Worm (Caenorhabditis elegans) whole organism, L1 larva: Measurements from ENCODE around the gene F49C12.6.

Experiments
- C04F5.9 ChIP-seq: sonication (generic microtip); optimal IDR thresholded peaks from 2 replicates; lab custom pipeline; 2016; ENCODE audit warnings: missing genetic modification characterization, missing compliant biosample characterization
- C34B4.2 ChIP-seq: sonication (generic microtip); optimal IDR thresholded peaks from 2 replicates; lab custom pipeline; 2017; ENCODE audit warnings: mild to moderate bottlenecking, missing genetic modification characterization, missing compliant biosample characterization
- aha-1 ChIP-seq: fragments of 150-350 bp; optimal IDR thresholded peaks from 2 replicates; lab custom pipeline; 2014; ENCODE audit warnings: missing biosample characterization, missing genetic modification characterization
- alr-1 ChIP-seq: fragments of 200-800 bp; sonication (Bioruptor generic); optimal IDR thresholded peaks from 2 replicates; lab custom pipeline; 2018; ENCODE audit warnings: borderline replicate concordance, mild to moderate bottlenecking, missing genetic modification characterization, missing compliant biosample characterization
- blmp-1 ChIP-seq: fragments of 150-350 bp; optimal IDR thresholded peaks from 2 replicates; lab custom pipeline; 2014; ENCODE audit warnings: missing biosample characterization, missing genetic modification characterization
- ceh-63 ChIP-seq: fragments of 200-800 bp; sonication (Bioruptor generic); optimal IDR thresholded peaks from 2 replicates; lab custom pipeline; 2018; ENCODE audit warnings: mild to moderate bottlenecking, missing genetic modification characterization, missing compliant biosample characterization
- ceh-8 ChIP-seq: fragments of 200-800 bp; sonication (Bioruptor generic); optimal IDR thresholded peaks from 2 replicates; lab custom pipeline; 2018; ENCODE audit warnings: mild to moderate bottlenecking, missing genetic modification characterization, moderate library complexity, missing compliant biosample characterization
- ceh-82 ChIP-seq, 3 experiments: fragments of 150-350 bp in 1 of 3; sonication (generic microtip) in 2 of 3; optimal IDR thresholded peaks; 2 replicates each; lab custom pipeline; 2014 to 2017; ENCODE audit warnings: missing biosample characterization in 3 of 3, missing genetic modification characterization in 3 of 3
- dpl-1 ChIP-seq, 3 experiments: fragments of 150-350 bp in 2 of 3; sonication (generic microtip) in 1 of 3; optimal IDR thresholded peaks; 2 replicates each; lab custom pipeline; 2014 to 2017; ENCODE audit warnings: missing biosample characterization in 3 of 3, missing genetic modification characterization in 3 of 3, missing genetic modification reagents in 3 of 3
- dsc-1 ChIP-seq: sonication (generic microtip); optimal IDR thresholded peaks from 2 replicates; lab custom pipeline; 2016; ENCODE audit warnings: mild to moderate bottlenecking, missing genetic modification characterization, missing compliant biosample characterization
- efl-1 ChIP-seq, 4 experiments: fragments of 150-350 bp; optimal IDR thresholded peaks in 3 of 4; peaks in 1 of 4; 1 replicate in 1 of 4; 2 replicates in 3 of 4; lab custom pipeline; 2014; ENCODE audit warnings: missing biosample characterization in 2 of 4, missing genetic modification characterization in 2 of 4, missing genetic modification reagents in 2 of 4
- efl-3 ChIP-seq: fragments of 200-800 bp; sonication (Bioruptor generic); optimal IDR thresholded peaks from 2 replicates; lab custom pipeline; 2018; ENCODE audit warnings: mild to moderate bottlenecking, missing genetic modification characterization, missing compliant biosample characterization
- egl-27 ChIP-seq, 2 experiments: fragments of 150-350 bp in 1 of 2; sonication (generic microtip); optimal IDR thresholded peaks; 3 replicates each; lab custom pipeline; 2017 to 2018; ENCODE audit warnings: missing biosample characterization in 2 of 2, missing genetic modification characterization in 2 of 2, missing genetic modification reagents in 2 of 2
- elt-3 ChIP-seq, 6 experiments: fragments of 150-350 bp in 1 of 6; sonication (generic microtip); optimal IDR thresholded peaks; 2 replicates each; lab custom pipeline; 2017 to 2018; ENCODE audit warnings: missing biosample characterization in 6 of 6, missing genetic modification characterization in 6 of 6, inconsistent platforms in 1 of 6
- ets-5 ChIP-seq: fragments of 200-800 bp; sonication (Bioruptor generic); IDR thresholded peaks from 2 replicates; pipeline ENCODE4 v1.3.6; 2022; ENCODE audit warnings: missing genetic modification characterization, missing compliant biosample characterization
- fkh-10 ChIP-seq: sonication (generic microtip); optimal IDR thresholded peaks from 2 replicates; lab custom pipeline; 2017; ENCODE audit warnings: missing biosample characterization, missing genetic modification reagents, missing genetic modification characterization
- fkh-4 ChIP-seq: sonication (generic microtip); optimal IDR thresholded peaks from 2 replicates; lab custom pipeline; 2016; ENCODE audit warnings: missing compliant biosample characterization, missing genetic modification characterization, borderline replicate concordance
- hlh-17 ChIP-seq: fragments of 200-800 bp; sonication (Bioruptor generic); optimal IDR thresholded peaks from 2 replicates; lab custom pipeline; 2018; ENCODE audit warnings: missing genetic modification characterization, mild to moderate bottlenecking, missing compliant biosample characterization, moderate library complexity, borderline replicate concordance
- irx-1 ChIP-seq: sonication (generic microtip); optimal IDR thresholded peaks from 2 replicates; lab custom pipeline; 2016; ENCODE audit warnings: missing genetic modification characterization, missing compliant biosample characterization
- lin-13 ChIP-seq: fragments of 150-350 bp; optimal IDR thresholded peaks from 2 replicates; lab custom pipeline; 2014; ENCODE audit warnings: missing biosample characterization, missing genetic modification reagents, missing genetic modification characterization
- lin-14 ChIP-seq: fragments of 200-800 bp; sonication (Bioruptor generic); optimal IDR thresholded peaks from 2 replicates; lab custom pipeline; 2018; ENCODE audit warnings: mild to moderate bottlenecking, missing genetic modification characterization, moderate library complexity, missing compliant biosample characterization
- lir-3 ChIP-seq: sonication (generic microtip); optimal IDR thresholded peaks from 2 replicates; lab custom pipeline; 2016; ENCODE audit warnings: mild to moderate bottlenecking, missing genetic modification characterization, moderate library complexity, missing compliant biosample characterization; ENCODE audit not compliant: poor library complexity
- mab-9 ChIP-seq: fragments of 200-800 bp; sonication (Bioruptor generic); IDR thresholded peaks from 2 replicates; pipeline ENCODE4 v1.3.6; 2022; ENCODE audit warnings: missing genetic modification reagents, missing genetic modification characterization, missing compliant biosample characterization
- mep-1 ChIP-seq: fragments of 150-350 bp; optimal IDR thresholded peaks from 2 replicates; lab custom pipeline; 2014; ENCODE audit warnings: missing biosample characterization, missing genetic modification characterization
- nhr-20 ChIP-seq: sonication (generic microtip); optimal IDR thresholded peaks from 2 replicates; lab custom pipeline; 2016; ENCODE audit warnings: mild to moderate bottlenecking, missing genetic modification characterization, missing compliant biosample characterization
- nhr-237 ChIP-seq: fragments of 150-350 bp; optimal IDR thresholded peaks from 2 replicates; lab custom pipeline; 2014; ENCODE audit warnings: missing biosample characterization, missing genetic modification characterization
- nhr-28 ChIP-seq: fragments of 150-350 bp; optimal IDR thresholded peaks from 2 replicates; lab custom pipeline; 2014; ENCODE audit warnings: missing biosample characterization, missing genetic modification characterization
- nhr-47 ChIP-seq: sonication (generic microtip); optimal IDR thresholded peaks from 2 replicates; lab custom pipeline; 2016; ENCODE audit warnings: mild to moderate bottlenecking, missing genetic modification characterization, moderate library complexity, missing compliant biosample characterization
- nhr-71 ChIP-seq: sonication (generic microtip); optimal IDR thresholded peaks from 2 replicates; lab custom pipeline; 2016; ENCODE audit warnings: mild to moderate bottlenecking, missing genetic modification characterization, moderate library complexity, missing compliant biosample characterization
- nhr-84 ChIP-seq: sonication (generic microtip); optimal IDR thresholded peaks from 2 replicates; lab custom pipeline; 2017; ENCODE audit warnings: missing biosample characterization, missing genetic modification characterization
- nhr-85 ChIP-seq: sonication (generic microtip); peaks from one replicate; lab custom pipeline; 2016; ENCODE audit warnings: missing genetic modification characterization, inconsistent platforms, missing compliant biosample characterization
- pqm-1 ChIP-seq: sonication (generic microtip); optimal IDR thresholded peaks from 3 replicates; lab custom pipeline; 2017; ENCODE audit warnings: missing biosample characterization, missing genetic modification characterization
- skn-1 ChIP-seq: fragments of 150-350 bp; optimal IDR thresholded peaks from 2 replicates; lab custom pipeline; 2014; ENCODE audit warnings: missing biosample characterization, missing genetic modification characterization
- snu-23 ChIP-seq: sonication (generic microtip); optimal IDR thresholded peaks from 2 replicates; lab custom pipeline; 2016; ENCODE audit warnings: missing genetic modification characterization, missing compliant biosample characterization
- sox-4 ChIP-seq: sonication (generic microtip); optimal IDR thresholded peaks from 2 replicates; lab custom pipeline; 2016; ENCODE audit warnings: missing genetic modification characterization, missing compliant biosample characterization
- sptf-1 ChIP-seq: fragments of 150-350 bp; optimal IDR thresholded peaks from 2 replicates; lab custom pipeline; 2014; ENCODE audit warnings: missing biosample characterization, missing genetic modification characterization
- sup-37 ChIP-seq: fragments of 200-800 bp; sonication (Bioruptor generic); optimal IDR thresholded peaks from 2 replicates; lab custom pipeline; 2018; ENCODE audit warnings: mild to moderate bottlenecking, missing genetic modification characterization, missing compliant biosample characterization
- swsn-7 ChIP-seq: sonication (generic microtip); optimal IDR thresholded peaks from 2 replicates; lab custom pipeline; 2016; ENCODE audit warnings: missing genetic modification characterization, missing compliant biosample characterization
- tlp-1 ChIP-seq: fragments of 150-350 bp; optimal IDR thresholded peaks from 2 replicates; lab custom pipeline; 2014; ENCODE audit warnings: missing biosample characterization, missing genetic modification characterization
- unc-30 ChIP-seq: sonication (generic microtip); optimal IDR thresholded peaks from 2 replicates; lab custom pipeline; 2017; ENCODE audit warnings: missing biosample characterization, missing genetic modification characterization
- unc-98 ChIP-seq: fragments of 200-800 bp; sonication (Bioruptor generic); IDR thresholded peaks from 2 replicates; pipeline ENCODE4 v1.3.6; 2022; ENCODE audit warnings: missing genetic modification characterization, missing compliant biosample characterization
- vab-15 ChIP-seq: sonication (generic microtip); optimal IDR thresholded peaks from 2 replicates; lab custom pipeline; 2017; ENCODE audit warnings: missing genotype, mild to moderate bottlenecking, missing genetic modification characterization, missing compliant biosample characterization
- xbp-1 ChIP-seq: sonication (generic microtip); optimal IDR thresholded peaks from 2 replicates; lab custom pipeline; 2016; ENCODE audit warnings: missing genetic modification characterization, missing compliant biosample characterization
- zip-4 ChIP-seq: fragments of 200-800 bp; sonication (Bioruptor generic); optimal IDR thresholded peaks from 2 replicates; lab custom pipeline; 2018; ENCODE audit warnings: mild to moderate bottlenecking, missing genetic modification characterization, moderate library complexity, missing compliant biosample characterization

Gene F49C12.6

DNA sequence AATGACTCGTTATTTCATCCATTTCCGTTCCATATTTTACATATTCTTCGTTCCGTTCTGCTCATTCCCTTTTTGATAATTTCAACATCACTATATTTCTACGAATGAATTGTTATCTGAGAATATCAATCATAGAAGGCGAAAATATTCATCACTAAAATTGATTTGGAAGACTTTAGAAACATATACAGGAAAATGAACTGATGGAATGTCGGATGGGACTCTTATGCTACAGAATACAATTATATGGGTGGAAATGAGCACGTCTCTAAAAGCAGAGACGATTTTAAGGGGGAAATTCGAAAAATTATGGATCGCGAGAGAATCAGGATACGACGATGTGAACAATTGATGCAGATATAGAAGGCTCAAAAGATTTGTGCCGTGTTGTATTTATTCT is 11.1 kb upstream of the F49C12.6 start:
- TF ChIP-seq C34B4.2 (tag; lab: Kevin White, UChicago), result no peak
- peak; percentile 16 for TF ChIP-seq nhr-71 (tag; lab: Kevin White, UChicago)

DNA sequence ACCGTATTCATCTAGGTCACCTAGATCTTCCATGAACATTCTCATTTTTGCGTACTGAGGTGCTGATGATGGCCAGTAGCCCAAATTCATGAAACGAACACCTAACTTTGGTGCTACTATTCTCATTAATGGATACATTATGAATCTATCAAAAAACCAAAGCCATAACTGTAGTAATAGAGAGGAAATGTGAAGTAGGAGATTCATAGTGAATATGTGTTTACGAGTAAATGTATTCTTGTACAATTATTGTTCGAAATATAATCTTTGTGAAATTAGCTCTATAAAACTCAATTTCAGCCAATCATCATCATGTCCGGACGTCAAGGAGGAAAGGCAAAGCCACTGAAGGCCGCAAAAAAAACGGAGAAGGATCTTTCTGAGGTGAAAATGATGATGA is 10.2 kb upstream of the F49C12.6 start, which contains the start of the genes F49C12.11 and nemt-1:
F49C12.11 (plus strand) TSS at position 301 of the 400 bp plus-strand sequence.
nemt-1 (minus strand) TSS at position 360 of the 400 bp plus-strand sequence.
- TF ChIP-seq ets-5 (GFP tag; lab: Robert Waterston, UW), result no peak
- TF ChIP-seq snu-23, result no peak
- TF ChIP-seq egl-27 (tag; optimal IDR thresholded peaks at IDR 0.05; lab: Kevin White, UChicago), result no peak
- TF ChIP-seq dpl-1 (GFP tag; optimal IDR thresholded peaks at IDR 0.05; lab: Kevin White, UChicago), result no peak
- no peak for TF ChIP-seq sup-37
- TF ChIP-seq lin-14 (GFP tag; lab: Kevin White, UChicago), result no peak
- TF ChIP-seq nhr-237 (tag; lab: Kevin White, UChicago), result no peak
- TF ChIP-seq pqm-1, result no peak
- TF ChIP-seq aha-1 (tag; lab: Kevin White, UChicago), result no peak
- no peak for TF ChIP-seq fkh-4
- TF ChIP-seq ceh-63 (GFP tag; lab: Kevin White, UChicago), result no peak
- TF ChIP-seq blmp-1 (tag; lab: Kevin White, UChicago), result no peak
- no peak for TF ChIP-seq efl-1 (optimal IDR thresholded peaks at IDR 0.05; lab: Kevin White, UChicago)
- no peak for TF ChIP-seq efl-1 (GFP tag; optimal IDR thresholded peaks at IDR 0.05 in 1 of 2; lab: Kevin White, UChicago)

DNA sequence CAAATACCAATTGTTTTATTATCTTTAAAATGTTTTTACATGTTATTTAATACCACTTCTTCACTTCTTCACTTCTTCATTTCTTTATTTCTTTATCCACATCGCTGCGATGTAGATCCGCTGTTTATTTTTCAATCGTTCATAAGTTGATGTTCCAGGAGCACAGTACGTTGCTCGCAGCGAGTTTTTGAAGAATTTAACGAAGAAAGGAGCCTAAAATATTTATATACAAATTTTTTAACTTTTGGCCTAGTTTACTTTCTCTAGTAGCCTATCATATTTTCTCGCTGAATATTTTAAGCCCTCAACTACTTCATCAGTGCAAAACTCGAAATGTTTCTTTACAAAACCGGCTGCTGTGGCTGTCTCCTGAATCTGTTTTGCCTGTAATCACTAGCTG is 9.3 kb upstream of the F49C12.6 start:
- TF ChIP-seq skn-1 (tag; lab: Kevin White, UChicago) (no peak), sptf-1 (tag; lab: Kevin White, UChicago) (no peak), nhr-84 (tag; lab: Kevin White, UChicago) (no peak)

- TF ChIP-seq sox-4 (tag; lab: Kevin White, UChicago), result no peak
- no peak for TF ChIP-seq alr-1 (tag; lab: Kevin White, UChicago)
- no peak for TF ChIP-seq sptf-1 (tag; lab: Kevin White, UChicago)
- no peak for TF ChIP-seq nhr-28 (tag; lab: Kevin White, UChicago)
- no peak for TF ChIP-seq unc-98 (GFP tag; lab: Robert Waterston, UW)
- no peak for TF ChIP-seq lin-13 (GFP tag; lab: Kevin White, UChicago)
- TF ChIP-seq unc-30, result no peak
- TF ChIP-seq vab-15 (tag; lab: Kevin White, UChicago), result no peak
- TF ChIP-seq zip-4 (GFP tag; lab: Kevin White, UChicago), result no peak
- peak; percentile 52 to 58 for TF ChIP-seq efl-1 (optimal IDR thresholded peaks at IDR 0.05; lab: Kevin White, UChicago)
- peak; percentile 36 to 94 for TF ChIP-seq efl-1 (GFP tag; optimal IDR thresholded peaks at IDR 0.05 in 1 of 2; lab: Kevin White, UChicago)
- TF ChIP-seq nhr-47 (tag; lab: Kevin White, UChicago), result peak; percentile 37
- peak; percentile 37 for TF ChIP-seq swsn-7 (tag; lab: Kevin White, UChicago)
- no peak for TF ChIP-seq mab-9 (GFP tag; lab: Robert Waterston, UW)
- peak; percentile 30 for TF ChIP-seq nhr-20 (tag; lab: Kevin White, UChicago)
- TF ChIP-seq mep-1 (tag; lab: Kevin White, UChicago), result no peak
- TF ChIP-seq fkh-10 (GFP tag; lab: Kevin White, UChicago), result no peak
- no peak for TF ChIP-seq tlp-1 (tag; lab: Kevin White, UChicago)
- TF ChIP-seq lir-3 (tag; lab: Kevin White, UChicago), result no peak
- no peak for TF ChIP-seq ceh-63 (GFP tag; lab: Kevin White, UChicago)
- no peak for TF ChIP-seq ceh-8
- TF ChIP-seq nhr-85 (tag; lab: Kevin White, UChicago), result peak; percentile 69
- no peak for TF ChIP-seq irx-1 (tag; lab: Kevin White, UChicago)
- no peak for TF ChIP-seq ets-5 (GFP tag; lab: Robert Waterston, UW)
- TF ChIP-seq ceh-82 (tag; optimal IDR thresholded peaks at IDR 0.05; lab: Kevin White, UChicago), result peak in 2 of 3 experiments; percentile 19 to 41
- peak; percentile 36 for TF ChIP-seq xbp-1
- peak; percentile 7 for TF ChIP-seq dsc-1 (tag; lab: Kevin White, UChicago)
- TF ChIP-seq elt-3 (tag; optimal IDR thresholded peaks at IDR 0.05; lab: Kevin White, UChicago), result no peak
- TF ChIP-seq fkh-4, result no peak
- peak; percentile 98 for TF ChIP-seq skn-1 (tag; lab: Kevin White, UChicago)
- TF ChIP-seq sup-37, result no peak
- TF ChIP-seq efl-3 (GFP tag; lab: Kevin White, UChicago), result no peak
- no peak for TF ChIP-seq C04F5.9 (tag; lab: Kevin White, UChicago)
- peak; percentile 56 for TF ChIP-seq nhr-71 (tag; lab: Kevin White, UChicago)
- no peak for TF ChIP-seq hlh-17 (GFP tag; lab: Kevin White, UChicago)
- no peak for TF ChIP-seq aha-1 (tag; lab: Kevin White, UChicago)
Measured at ce11 chrIV:9316068-9316681, 7.3 kb upstream of the F49C12.6 start, which contains the start of the genes F49C12.9 and rpn-7. F49C12.9 (minus strand) TSS chrIV:9316215. rpn-7 (plus strand) TSS chrIV:9316631.
